Fruit fly (Drosophila melanogaster) whole organism, adult: ENCODE measurements around the gene CG8664.

Experiments
- CG12768 ChIP-seq: fragments of 200-800 bp; sonication (Bioruptor generic); optimal IDR thresholded peaks from 2 replicates; lab custom pipeline; 2017; ENCODE audit warnings: missing biosample characterization, missing genetic modification characterization, mild to moderate bottlenecking, moderate library complexity, missing genetic modification reagents
- CG14711 ChIP-seq: fragments of 200-800 bp; sonication (Bioruptor generic); optimal IDR thresholded peaks from 2 replicates; lab custom pipeline; 2018; ENCODE audit warnings: missing biosample characterization, mild to moderate bottlenecking, missing genetic modification characterization, moderate library complexity
- CG1620 ChIP-seq: fragments of 200-800 bp; sonication (Bioruptor generic); optimal IDR thresholded peaks from 2 replicates; lab custom pipeline; 2016; ENCODE audit warnings: missing biosample characterization, missing genetic modification characterization
- CG5204 ChIP-seq: fragments of 200-800 bp; sonication (Bioruptor generic); optimal IDR thresholded peaks from 2 replicates; lab custom pipeline; 2016; ENCODE audit warnings: missing biosample characterization, missing genetic modification characterization
- CG7045 ChIP-seq: fragments of 200-800 bp; sonication (Bioruptor generic); optimal IDR thresholded peaks from 2 replicates; lab custom pipeline; 2017; ENCODE audit warnings: missing biosample characterization, mild to moderate bottlenecking, missing genetic modification characterization
- Clk ChIP-seq: fragments of 200-800 bp; sonication (Bioruptor generic); optimal IDR thresholded peaks from 2 replicates; lab custom pipeline; 2017; ENCODE audit warnings: missing biosample characterization, missing genetic modification characterization
- bab1 ChIP-seq: fragments of 200-800 bp; sonication (Bioruptor generic); optimal IDR thresholded peaks from 3 replicates; lab custom pipeline; 2019; ENCODE audit warnings: missing biosample characterization, mild to moderate bottlenecking, missing genetic modification characterization, moderate library complexity
- cnc ChIP-seq, 2 experiments: fragments of >200 bp; optimal IDR thresholded peaks; 2 replicates each; lab custom pipeline; 2017
- pad ChIP-seq: fragments of 200-800 bp; sonication (Bioruptor generic); optimal IDR thresholded peaks from 3 replicates; lab custom pipeline; 2017; ENCODE audit warnings: missing biosample characterization, missing genetic modification characterization, mild to moderate bottlenecking, moderate library complexity, missing genetic modification reagents
- toe ChIP-seq: fragments of 200-800 bp; sonication (Bioruptor generic); optimal IDR thresholded peaks from 2 replicates; lab custom pipeline; 2016; ENCODE audit warnings: missing biosample characterization, missing genetic modification characterization

- TF ChIP-seq CG7045 (GFP tag; lab: Kevin White, UChicago): no peak
- no peak for TF ChIP-seq CG5204 (GFP tag; lab: Kevin White, UChicago)
- no peak for TF ChIP-seq toe
- TF ChIP-seq CG1620: no peak
- TF ChIP-seq cnc (optimal IDR thresholded peaks at IDR 0.05; lab: Kevin White, UChicago): no peak
- TF ChIP-seq pad (GFP tag; lab: Kevin White, UChicago): no peak
- peak; percentile 50 for TF ChIP-seq bab1 (GFP tag; lab: Kevin White, UChicago)
- TF ChIP-seq Clk (GFP tag; lab: Kevin White, UChicago): no peak
- TF ChIP-seq CG12768 (GFP tag; lab: Kevin White, UChicago): peak; percentile 7
- no peak for TF ChIP-seq CG14711 (tag; lab: Kevin White, UChicago)
These were observed 2.5 kb upstream of the CG8664 start for dm6 chrX:17285069-17285468.
